Worm (Caenorhabditis elegans): ENCODE measurements around the gene F53A2.11.

DNA sequence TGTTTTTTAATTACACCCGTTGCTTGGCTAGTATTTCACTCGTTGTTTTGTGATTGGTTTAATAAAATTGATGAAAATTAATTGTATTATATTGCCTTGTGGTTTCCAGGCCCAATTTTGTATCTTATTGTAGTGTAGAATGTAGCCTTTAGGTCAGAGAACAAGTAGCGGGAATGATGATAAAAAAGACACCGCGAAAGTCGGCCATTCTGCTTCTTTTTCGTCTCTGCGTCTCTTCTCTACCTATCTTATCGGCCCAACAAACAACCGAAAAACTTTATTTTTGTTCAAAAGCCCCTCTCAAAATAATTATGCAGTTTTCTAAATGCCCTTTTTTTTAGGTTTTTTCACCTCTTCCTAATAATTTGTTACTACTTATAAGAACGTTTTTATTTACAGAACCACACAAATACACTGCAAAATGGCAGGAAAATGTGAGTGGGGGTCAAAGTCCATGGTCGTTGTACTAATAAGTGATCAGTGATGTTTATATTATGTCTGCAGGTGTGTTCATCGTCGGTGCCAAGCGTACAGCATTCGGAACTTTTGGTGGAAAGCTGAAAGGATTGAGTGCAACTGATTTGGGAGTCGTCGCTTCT, 22.2 kb upstream of the F53A2.11 start, which contains the start of gene acaa-2:
- TF ChIP-seq zag-1 (tag; optimal IDR thresholded peaks at IDR 0.05) (no peak), aly-2 (tag; optimal IDR thresholded peaks at IDR 0.05) (no peak), nhr-11 (tag; optimal IDR thresholded peaks at IDR 0.05) (no peak), unc-62 (GFP tag; optimal IDR thresholded peaks at IDR 0.05) (no peak), lin-39 (tag; optimal IDR thresholded peaks at IDR 0.05) (no peak)
